Fruit fly (Drosophila melanogaster) Kc167 (cell line): Measurements from ENCODE around the gene CG6712.

Experiments used
- Myc ChIP-seq: fragments of >200 bp; optimal IDR thresholded peaks from 2 replicates; lab custom pipeline; 2017; ENCODE audit warnings: missing external identifiers
- Sin3A ChIP-seq: fragments of >200 bp; optimal IDR thresholded peaks from 2 replicates; lab custom pipeline; 2018; ENCODE audit warnings: missing external identifiers
- h ChIP-seq: fragments of >200 bp; optimal IDR thresholded peaks from 3 replicates; lab custom pipeline; 2018; ENCODE audit warnings: missing external identifiers
- insv ChIP-seq: fragments of >200 bp; optimal IDR thresholded peaks from 3 replicates; lab custom pipeline; 2018; ENCODE audit warnings: missing external identifiers
- psq ChIP-seq: fragments of >200 bp; optimal IDR thresholded peaks from 2 replicates; lab custom pipeline; 2017; ENCODE audit warnings: missing external identifiers
- ttk ChIP-seq: sonication (Bioruptor generic); optimal IDR thresholded peaks from 2 replicates; lab custom pipeline; 2017; ENCODE audit warnings: missing external identifiers

The CG6712 gene

dm6 chr2L:12048723-12049122 lies 47.6 kb downstream of the CG6712 start, which contains the start of gene Plzf:
Gene Plzf, minus strand, starts transcription at chr2L:12048918.
- TF ChIP-seq insv: no peak
- TF ChIP-seq psq: no peak
- TF ChIP-seq h (lab: Kevin White, UChicago): no peak

dm6 chr2L:12046856-12047230 lies 49.5 kb downstream of the CG6712 start:
- no peak for TF ChIP-seq psq
- TF ChIP-seq Sin3A (lab: Kevin White, UChicago): no peak
- TF ChIP-seq ttk (lab: Kevin White, UChicago): no peak
- TF ChIP-seq h (lab: Kevin White, UChicago): no peak
- no peak for TF ChIP-seq Myc (lab: Kevin White, UChicago)
- TF ChIP-seq insv: no peak

- TF ChIP-seq ttk (lab: Kevin White, UChicago) (no peak), h (lab: Kevin White, UChicago) (no peak), Sin3A (lab: Kevin White, UChicago) (no peak), Myc (lab: Kevin White, UChicago) (no peak), psq (no peak), insv (no peak)
These were observed 50.1 kb downstream of the CG6712 start, which contains the start of gene CG6770 for dm6 chr2L:12045941-12046855. Gene CG6770, minus strand, starts transcription at chr2L:12046118.

DNA sequence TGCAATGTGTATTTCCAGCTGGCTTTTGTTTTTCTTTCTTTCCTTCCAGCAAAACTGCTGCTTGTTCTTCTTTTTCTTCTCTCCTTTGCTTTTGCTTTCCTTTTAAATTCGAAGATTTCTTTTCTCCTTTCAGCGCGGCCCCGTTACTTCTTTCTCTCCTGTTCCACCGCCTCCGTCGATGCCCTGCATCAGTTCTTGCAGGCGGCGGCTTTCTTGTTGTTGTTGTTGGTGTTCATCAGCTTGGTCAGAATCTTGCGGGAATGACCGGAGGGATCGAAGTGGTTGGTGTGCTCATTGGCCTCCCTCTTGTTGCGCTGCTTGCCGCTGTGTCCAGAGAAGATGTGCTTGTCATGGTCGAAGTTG lies 50.8 kb downstream of the CG6712 start:
- TF ChIP-seq Myc (lab: Kevin White, UChicago) (no peak), Sin3A (lab: Kevin White, UChicago) (no peak), insv (no peak), h (lab: Kevin White, UChicago) (no peak), psq (no peak), ttk (lab: Kevin White, UChicago) (no peak)
